Worm (Caenorhabditis elegans): Measurements from ENCODE around the gene fbxa-5.
"Not testable (repeated sequence)": the region's sequence is repeated elsewhere in the genome, so short reads cannot be mapped to it uniquely, and the experiment has no call there.

Gene fbxa-5

DNA sequence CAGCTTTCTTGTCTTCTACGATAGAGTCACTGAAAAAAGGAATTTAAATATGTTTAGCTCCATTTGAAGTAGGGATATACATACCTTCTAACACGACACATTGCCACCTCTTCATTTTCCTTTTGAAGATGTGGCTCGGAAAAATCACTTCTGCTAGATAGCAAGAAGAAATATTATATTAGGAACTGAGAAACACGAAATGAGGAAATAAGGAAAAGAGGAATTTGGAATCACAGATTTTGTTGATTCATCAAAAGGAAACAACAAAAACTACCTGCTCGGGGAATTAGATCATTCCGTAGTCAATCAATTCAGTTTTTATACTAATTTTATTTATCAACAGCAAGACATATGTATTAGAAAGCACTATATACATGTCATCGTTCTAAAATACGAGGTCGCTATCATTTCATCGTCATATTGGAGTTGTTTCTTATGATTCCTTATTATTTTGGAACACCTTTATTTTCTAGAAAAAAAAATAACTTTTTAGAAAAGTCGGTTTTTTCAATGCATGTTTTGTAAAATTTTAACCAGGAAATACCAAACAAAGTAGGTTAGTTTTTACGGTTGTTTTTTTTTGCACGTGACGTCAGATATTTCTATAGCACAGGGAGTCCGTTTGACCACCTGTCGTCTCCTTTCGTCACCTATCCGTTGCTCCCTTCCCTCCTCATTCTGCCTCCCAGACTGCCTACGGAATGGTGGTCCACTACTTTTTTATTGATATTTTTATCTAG is 40.6 kb upstream of the fbxa-5 start, which contains the start of the genes pals-21 and Y82E9BR.6:
Gene pals-21, minus strand, starts transcription at position 101 of the 740 bp plus-strand sequence.
Gene Y82E9BR.6, plus strand, starts transcription at position 690 of the 740 bp plus-strand sequence.
- no peak for TF ChIP-seq ahr-1 (tag; optimal IDR thresholded peaks at IDR 0.05)
- TF ChIP-seq hlh-30 (tag; optimal IDR thresholded peaks at IDR 0.05; ENCODE audit: insufficient read depth), result peak; percentile 0
- no peak for TF ChIP-seq pqm-1 (tag; optimal IDR thresholded peaks at IDR 0.05)

- TF ChIP-seq nfya-1 (tag; optimal IDR thresholded peaks at IDR 0.05); ceh-18 (tag; optimal IDR thresholded peaks at IDR 0.05); fkh-10 (GFP tag; optimal IDR thresholded peaks at IDR 0.05): not testable (repeated sequence)
Measured at ce11 chrIII:1377903-1378302, 37.8 kb upstream of the fbxa-5 start, which contains the start of gene pals-40. pals-40 (minus strand) TSS chrIII:1378003.

DNA sequence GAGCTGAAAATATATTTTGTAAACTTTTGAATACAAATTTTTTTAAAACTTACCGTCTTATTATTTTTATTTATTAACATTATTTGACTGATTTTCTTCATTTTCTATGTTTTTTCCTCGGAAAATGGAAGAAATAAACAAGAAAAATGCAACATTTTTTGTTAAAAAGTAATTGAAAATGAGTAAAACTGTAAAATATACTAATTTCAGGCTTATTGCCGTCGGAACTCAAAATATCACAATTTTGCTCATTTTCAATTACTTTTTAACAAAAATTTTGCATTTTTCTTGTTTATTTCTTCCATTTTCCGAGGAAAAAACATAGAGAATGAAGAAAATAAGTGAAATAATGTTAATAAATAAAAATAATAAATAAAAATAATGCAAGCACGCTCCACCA is 35.4 kb upstream of the fbxa-5 start, which contains the start of gene Y82E9BR.10:
Gene Y82E9BR.10, minus strand, starts transcription at position 101 of the 400 bp plus-strand sequence.
- not testable (repeated sequence) for TF ChIP-seq syd-9 (tag; optimal IDR thresholded peaks at IDR 0.05); hlh-13 (GFP tag; optimal IDR thresholded peaks at IDR 0.05); eyg-1 (tag; optimal IDR thresholded peaks at IDR 0.05)

- no peak for TF ChIP-seq T23F11.4 (GFP tag; optimal IDR thresholded peaks at IDR 0.05)
- TF ChIP-seq ztf-16 (tag; optimal IDR thresholded peaks at IDR 0.05), result no peak
- TF ChIP-seq sdc-2 (tag; optimal IDR thresholded peaks at IDR 0.05), result no peak
- TF ChIP-seq hlh-30 (tag; optimal IDR thresholded peaks at IDR 0.05; ENCODE audit: insufficient read depth), result no peak
Measured at ce11 chrIII:1374355-1374807, 34.2 kb upstream of the fbxa-5 start, which contains the start of gene Y82E9BR.20. Y82E9BR.20 (plus strand) TSS chrIII:1374405.

DNA sequence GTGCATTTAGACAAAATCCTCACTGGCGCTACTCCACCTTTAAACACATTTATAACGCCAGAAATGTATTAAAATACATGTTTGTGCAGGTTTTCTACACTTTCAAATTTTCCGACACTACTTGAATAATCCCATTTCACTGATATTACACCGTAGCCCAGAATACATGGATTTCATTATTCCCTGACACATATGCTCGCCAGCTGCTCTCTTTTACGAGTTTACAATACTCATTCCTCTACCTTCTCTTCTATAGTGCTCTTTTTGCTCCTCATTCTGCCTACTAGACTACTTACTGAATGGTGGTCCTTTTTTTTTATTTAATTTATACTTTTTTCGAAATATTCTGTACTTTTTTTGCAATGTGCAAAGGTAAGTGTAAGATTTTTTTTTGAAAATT is 32.4 kb upstream of the fbxa-5 start:
- no peak for TF ChIP-seq ceh-9 (tag; optimal IDR thresholded peaks at IDR 0.05)
- peak; percentile 69 for TF ChIP-seq hlh-8 (tag; optimal IDR thresholded peaks at IDR 0.05)

DNA sequence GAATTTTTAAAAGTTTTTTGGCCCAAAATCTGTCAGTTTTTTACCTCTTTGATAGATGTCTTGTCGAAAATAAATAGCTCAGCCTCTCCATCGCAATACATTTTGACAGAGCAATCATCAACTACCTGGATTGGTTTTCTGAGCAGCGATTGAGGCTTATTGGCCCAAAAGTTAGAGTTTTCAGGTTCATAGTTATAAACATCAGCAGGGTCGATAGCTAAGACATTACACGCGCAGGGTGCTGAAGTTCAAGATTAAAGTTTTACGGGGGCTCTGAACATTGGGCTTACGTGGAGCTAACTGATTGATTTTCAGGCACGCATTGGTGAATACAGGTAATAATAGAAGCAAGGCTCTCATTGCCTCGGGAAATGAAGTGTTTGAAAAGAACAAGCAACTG is 19.5 kb upstream of the fbxa-5 start, which contains the start of gene Y82E9BR.9:
Gene Y82E9BR.9, minus strand, starts transcription at position 101 of the 400 bp plus-strand sequence.
- no peak for TF ChIP-seq ceh-14 (tag; optimal IDR thresholded peaks at IDR 0.05)
- no peak for TF ChIP-seq ceh-2 (tag; optimal IDR thresholded peaks at IDR 0.05)
- no peak for TF ChIP-seq ttx-3 (tag; optimal IDR thresholded peaks at IDR 0.05)
- no peak for TF ChIP-seq tbx-2 (tag; optimal IDR thresholded peaks at IDR 0.05)
- TF ChIP-seq unc-55 (GFP tag; optimal IDR thresholded peaks at IDR 0.05), result no peak
- no peak for TF ChIP-seq ceh-6 (GFP tag; optimal IDR thresholded peaks at IDR 0.05)
- TF ChIP-seq fkh-10 (GFP tag; optimal IDR thresholded peaks at IDR 0.05), result no peak
- no peak for TF ChIP-seq sox-2 (GFP tag; IDR thresholded peaks at IDR 0.05)
- no peak for TF ChIP-seq unc-3 (GFP tag; conservative IDR thresholded peaks at IDR 0.05)
- no peak for TF ChIP-seq unc-3 (tag; optimal IDR thresholded peaks at IDR 0.05)
- TF ChIP-seq sox-4 (tag; optimal IDR thresholded peaks at IDR 0.05), result no peak
- no peak for TF ChIP-seq zip-5 (tag; optimal IDR thresholded peaks at IDR 0.05)
- TF ChIP-seq pax-1 (tag; optimal IDR thresholded peaks at IDR 0.05), result no peak
- TF ChIP-seq ceh-24 (tag; optimal IDR thresholded peaks at IDR 0.05), result no peak
- no peak for TF ChIP-seq che-1 (tag; optimal IDR thresholded peaks at IDR 0.05)
- no peak for TF ChIP-seq ceh-45 (GFP tag; IDR thresholded peaks at IDR 0.05)
- TF ChIP-seq nfya-1 (tag; optimal IDR thresholded peaks at IDR 0.05), result no peak
- TF ChIP-seq lim-6 (tag; optimal IDR thresholded peaks at IDR 0.05), result no peak
- TF ChIP-seq dmd-4 (tag; optimal IDR thresholded peaks at IDR 0.05; ENCODE audit: borderline replicate concordance), result no peak
- TF ChIP-seq syd-9 (tag; optimal IDR thresholded peaks at IDR 0.05), result no peak
- no peak for TF ChIP-seq ceh-30 (tag; optimal IDR thresholded peaks at IDR 0.05)

Data from whole organism, late embryonic.